Worm (Caenorhabditis elegans) whole organism, midembryonic: Measurements from ENCODE around the gene F21D9.11.

Experiments
- tab-1 ChIP-seq: fragments of 200-800 bp; sonication (Bioruptor generic); IDR thresholded peaks from 2 replicates; pipeline ENCODE4 v1.3.6; 2022; ENCODE audit warnings: missing genetic modification characterization, missing compliant biosample characterization
- ztf-29 ChIP-seq: fragments of 200-800 bp; sonication (Bioruptor generic); IDR thresholded peaks from 2 replicates; pipeline ENCODE4 v1.3.6; 2022; ENCODE audit warnings: missing genetic modification reagents, missing genetic modification characterization, missing compliant biosample characterization

DNA sequence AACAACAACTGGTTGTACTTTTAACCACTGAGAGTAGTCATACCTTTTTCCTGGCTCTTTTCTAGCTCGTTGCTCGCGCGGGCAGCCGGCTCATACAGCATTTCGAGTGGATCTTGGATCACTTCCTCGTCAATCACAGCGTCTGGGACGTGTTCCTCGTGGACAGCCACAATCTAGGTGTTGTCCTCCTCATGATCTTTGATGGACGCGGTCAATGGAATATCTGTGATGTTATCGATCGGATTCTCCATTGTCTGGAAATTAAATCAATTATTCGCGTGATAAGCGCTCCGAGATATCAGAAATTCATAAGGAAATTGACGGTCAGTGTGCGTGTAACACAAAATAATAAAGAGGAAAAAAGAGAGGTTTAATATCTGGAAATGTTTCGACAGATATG is 27.9 kb downstream of the F21D9.11 start, which contains the start of gene F21D9.8:
- no peak for TF ChIP-seq ztf-29 (GFP tag; lab: Robert Waterston, UW)
- no peak for TF ChIP-seq tab-1 (GFP tag; lab: Robert Waterston, UW)
